Worm (Caenorhabditis elegans): ENCODE measurements around the gene B0024.13.

ce11 chrV:10313953-10314352, 6.6 kb upstream of the B0024.13 start, which contains the start of gene gcy-6:
- TF ChIP-seq him-1 (tag; optimal IDR thresholded peaks at IDR 0.05) (no peak), W03F9.2 (tag; optimal IDR thresholded peaks at IDR 0.05) (no peak)

All from whole organism, L4/young adult.